Worm (Caenorhabditis elegans): ENCODE results near the gene vha-5.

The vha-5 gene

DNA sequence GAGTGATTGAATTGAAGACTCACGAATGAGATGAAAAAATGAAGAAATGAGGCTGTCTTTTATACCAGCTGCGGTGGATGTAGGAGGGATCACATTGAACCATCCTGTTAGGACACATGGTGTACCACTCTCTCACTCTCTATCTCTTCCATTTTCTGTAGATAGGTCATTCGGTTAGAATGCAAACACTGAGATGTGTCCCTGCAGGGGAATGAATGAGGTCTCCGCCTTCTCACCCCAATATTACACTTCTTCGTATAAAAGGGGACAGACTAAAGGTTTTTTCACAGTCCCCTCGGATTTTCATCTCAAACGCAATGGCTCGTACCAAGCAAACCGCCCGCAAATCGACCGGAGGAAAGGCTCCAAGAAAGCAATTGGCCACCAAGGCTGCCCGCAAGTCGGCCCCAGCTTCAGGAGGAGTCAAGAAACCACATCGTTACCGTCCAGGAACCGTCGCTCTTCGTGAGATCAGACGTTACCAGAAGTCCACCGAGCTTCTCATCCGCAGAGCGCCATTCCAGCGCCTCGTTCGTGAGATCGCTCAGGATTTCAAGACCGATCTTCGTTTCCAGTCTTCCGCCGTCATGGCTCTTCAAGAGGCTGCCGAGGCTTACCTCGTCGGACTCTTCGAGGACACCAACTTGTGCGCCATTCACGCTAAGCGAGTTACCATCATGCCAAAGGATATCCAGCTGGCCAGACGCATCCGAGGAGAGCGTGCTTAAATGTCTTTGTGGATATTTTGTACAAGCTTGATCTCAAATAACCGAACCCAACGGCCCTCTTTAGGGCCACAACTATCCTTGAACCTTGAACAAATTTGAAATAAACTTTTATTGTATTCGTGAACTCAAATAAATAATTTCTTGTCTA lies 30.5 kb downstream of the vha-5 start, which contains the start of gene his-32:
Gene his-32, plus strand, starts transcription at position 318 of the 876 bp plus-strand sequence.
- TF ChIP-seq sdc-2 (tag; optimal IDR thresholded peaks at IDR 0.05) (peak; percentile 56), dve-1 (tag; optimal IDR thresholded peaks at IDR 0.05) (peak; percentile 34), hlh-8 (tag; optimal IDR thresholded peaks at IDR 0.05) (no peak), T23F11.4 (GFP tag; optimal IDR thresholded peaks at IDR 0.05) (no peak), F13H6.1 (tag; optimal IDR thresholded peaks at IDR 0.05) (no peak), hlh-13 (GFP tag; optimal IDR thresholded peaks at IDR 0.05) (no peak), eyg-1 (tag; optimal IDR thresholded peaks at IDR 0.05) (no peak), nfya-1 (tag; optimal IDR thresholded peaks at IDR 0.05) (peak; percentile 75), ceh-45 (GFP tag; IDR thresholded peaks at IDR 0.05) (no peak), lin-11 (tag; optimal IDR thresholded peaks at IDR 0.05) (no peak), pha-2 (tag; optimal IDR thresholded peaks at IDR 0.05) (peak; percentile 35), sox-2 (GFP tag; IDR thresholded peaks at IDR 0.05) (peak; percentile 83), hlh-6 (tag; optimal IDR thresholded peaks at IDR 0.05) (no peak), unc-3 (GFP tag; conservative IDR thresholded peaks at IDR 0.05) (no peak), unc-3 (tag; optimal IDR thresholded peaks at IDR 0.05) (no peak), ama-1 (optimal IDR thresholded peaks at IDR 0.05) (peak; percentile 89), ceh-34 (tag; optimal IDR thresholded peaks at IDR 0.05) (peak; percentile 85), ahr-1 (tag; optimal IDR thresholded peaks at IDR 0.05) (no peak), hlh-30 (tag; optimal IDR thresholded peaks at IDR 0.05; ENCODE audit: insufficient read depth) (peak; percentile 83), ceh-48 (tag; optimal IDR thresholded peaks at IDR 0.05) (no peak), ceh-18 (tag; optimal IDR thresholded peaks at IDR 0.05) (no peak), pag-3 (tag; optimal IDR thresholded peaks at IDR 0.05; ENCODE audit: borderline replicate concordance) (no peak), npax-4 (tag; optimal IDR thresholded peaks at IDR 0.05) (no peak), C38D4.7 (GFP tag; optimal IDR thresholded peaks at IDR 0.05) (no peak), dmd-4 (tag; optimal IDR thresholded peaks at IDR 0.05; ENCODE audit: borderline replicate concordance) (no peak), K02D7.2 (tag; optimal IDR thresholded peaks at IDR 0.05) (no peak), ttx-3 (tag; optimal IDR thresholded peaks at IDR 0.05) (no peak), pqm-1 (tag; optimal IDR thresholded peaks at IDR 0.05) (no peak), fax-1 (tag; optimal IDR thresholded peaks at IDR 0.05) (no peak), unc-42 (tag; optimal IDR thresholded peaks at IDR 0.05) (no peak), elt-2 (tag; optimal IDR thresholded peaks at IDR 0.05) (peak; percentile 43), tbx-2 (tag; optimal IDR thresholded peaks at IDR 0.05) (peak; percentile 81), odd-2 (tag; optimal IDR thresholded peaks at IDR 0.05) (no peak), sox-4 (tag; optimal IDR thresholded peaks at IDR 0.05) (no peak), K09A11.1 (tag; optimal IDR thresholded peaks at IDR 0.05; ENCODE audit: insufficient read depth) (no peak), C08G9.2 (tag; optimal IDR thresholded peaks at IDR 0.05) (peak; percentile 24), lim-6 (tag; optimal IDR thresholded peaks at IDR 0.05) (no peak), ceh-9 (tag; optimal IDR thresholded peaks at IDR 0.05) (no peak), ceh-14 (tag; optimal IDR thresholded peaks at IDR 0.05) (no peak), ceh-2 (tag; optimal IDR thresholded peaks at IDR 0.05) (peak; percentile 52), che-1 (tag; optimal IDR thresholded peaks at IDR 0.05) (no peak), ceh-22 (tag; optimal IDR thresholded peaks at IDR 0.05) (no peak), nhr-11 (tag; optimal IDR thresholded peaks at IDR 0.05) (no peak), hlh-15 (tag; optimal IDR thresholded peaks at IDR 0.05) (no peak), syd-9 (tag; optimal IDR thresholded peaks at IDR 0.05) (no peak), ref-2 (tag; optimal IDR thresholded peaks at IDR 0.05) (peak; percentile 90), ceh-30 (tag; optimal IDR thresholded peaks at IDR 0.05) (no peak), elt-4 (tag; optimal IDR thresholded peaks at IDR 0.05) (no peak), fkh-10 (GFP tag; optimal IDR thresholded peaks at IDR 0.05) (no peak), zip-5 (tag; optimal IDR thresholded peaks at IDR 0.05) (no peak), madf-2 (tag; optimal IDR thresholded peaks at IDR 0.05) (no peak), pax-1 (tag; optimal IDR thresholded peaks at IDR 0.05) (peak; percentile 85)
